Worm (Caenorhabditis elegans) whole organism, early embryonic: Measurements from ENCODE around the gene inso-1.

Source experiments
- B0310.2 ChIP-seq: sonication (generic microtip); optimal IDR thresholded peaks from 2 replicates; lab custom pipeline; 2016; ENCODE audit warnings: mild to moderate bottlenecking, missing genetic modification characterization, missing compliant biosample characterization
- F13C5.2 ChIP-seq: sonication (generic microtip); optimal IDR thresholded peaks from 2 replicates; lab custom pipeline; 2017; ENCODE audit warnings: mild to moderate bottlenecking, missing genetic modification characterization, inconsistent platforms, missing compliant biosample characterization
- aly-1 ChIP-seq: sonication (generic microtip); optimal IDR thresholded peaks from 2 replicates; lab custom pipeline; 2016; ENCODE audit warnings: missing genetic modification characterization, missing compliant biosample characterization
- ama-1 ChIP-seq: fragments of 150-350 bp; optimal IDR thresholded peaks from 2 replicates; lab custom pipeline; 2014
- ceh-13 ChIP-seq: fragments of 200-800 bp; sonication (Bioruptor generic); optimal IDR thresholded peaks from 2 replicates; lab custom pipeline; 2018; ENCODE audit warnings: mild to moderate bottlenecking, missing genetic modification characterization, missing compliant biosample characterization
- ceh-36 ChIP-seq: sonication (generic microtip); optimal IDR thresholded peaks from 2 replicates; lab custom pipeline; 2016; ENCODE audit warnings: missing genetic modification characterization, inconsistent platforms, missing compliant biosample characterization
- ets-7 ChIP-seq: sonication (generic microtip); optimal IDR thresholded peaks from 2 replicates; lab custom pipeline; 2016; ENCODE audit warnings: missing genotype, missing genetic modification characterization, missing compliant biosample characterization
- flt-1 ChIP-seq: fragments of 200-800 bp; sonication (Bioruptor generic); IDR thresholded peaks from 2 replicates; pipeline ENCODE4 v1.3.6; 2022; ENCODE audit warnings: missing genetic modification characterization, missing compliant biosample characterization
- hmbx-1 ChIP-seq: sonication (generic microtip); optimal IDR thresholded peaks from 2 replicates; lab custom pipeline; 2016; ENCODE audit warnings: mild to moderate bottlenecking, missing genetic modification characterization, missing compliant biosample characterization
- hmg-4 ChIP-seq: fragments of 200-800 bp; sonication (Bioruptor generic); optimal IDR thresholded peaks from 2 replicates; lab custom pipeline; 2018; ENCODE audit warnings: mild to moderate bottlenecking, missing genetic modification characterization, missing compliant biosample characterization
- hnd-1 ChIP-seq: sonication (generic microtip); optimal IDR thresholded peaks from 2 replicates; lab custom pipeline; 2016; ENCODE audit warnings: missing genetic modification characterization, missing compliant biosample characterization
- pes-1 ChIP-seq: fragments of 200-800 bp; sonication (Bioruptor generic); IDR thresholded peaks from 2 replicates; pipeline ENCODE4 v1.3.6; 2022; ENCODE audit warnings: missing genetic modification reagents, missing genetic modification characterization, missing compliant biosample characterization
- scrt-1 ChIP-seq: fragments of 200-800 bp; sonication (Bioruptor generic); IDR thresholded peaks from 2 replicates; pipeline ENCODE4 v1.3.6; 2022; ENCODE audit warnings: missing genetic modification characterization, missing compliant biosample characterization
- sea-1 ChIP-seq: fragments of 200-800 bp; sonication (Bioruptor generic); conservative IDR thresholded peaks from 2 replicates; pipeline ENCODE4 v1.3.6; 2022; ENCODE audit warnings: missing genetic modification characterization, missing compliant biosample characterization
- tbx-11 ChIP-seq: fragments of 200-800 bp; sonication (Bioruptor generic); IDR thresholded peaks from 2 replicates; pipeline ENCODE4 v1.3.6; 2022; ENCODE audit warnings: missing genetic modification characterization, missing compliant biosample characterization
- tbx-37 ChIP-seq: fragments of 200-800 bp; sonication (Bioruptor generic); conservative IDR thresholded peaks from 2 replicates; pipeline ENCODE4 v1.3.6; 2022; ENCODE audit warnings: missing genetic modification reagents, missing genetic modification characterization, missing compliant biosample characterization
- tra-4 ChIP-seq: sonication (generic microtip); optimal IDR thresholded peaks from 2 replicates; lab custom pipeline; 2017; ENCODE audit warnings: missing genetic modification characterization, missing compliant biosample characterization

Gene inso-1

DNA sequence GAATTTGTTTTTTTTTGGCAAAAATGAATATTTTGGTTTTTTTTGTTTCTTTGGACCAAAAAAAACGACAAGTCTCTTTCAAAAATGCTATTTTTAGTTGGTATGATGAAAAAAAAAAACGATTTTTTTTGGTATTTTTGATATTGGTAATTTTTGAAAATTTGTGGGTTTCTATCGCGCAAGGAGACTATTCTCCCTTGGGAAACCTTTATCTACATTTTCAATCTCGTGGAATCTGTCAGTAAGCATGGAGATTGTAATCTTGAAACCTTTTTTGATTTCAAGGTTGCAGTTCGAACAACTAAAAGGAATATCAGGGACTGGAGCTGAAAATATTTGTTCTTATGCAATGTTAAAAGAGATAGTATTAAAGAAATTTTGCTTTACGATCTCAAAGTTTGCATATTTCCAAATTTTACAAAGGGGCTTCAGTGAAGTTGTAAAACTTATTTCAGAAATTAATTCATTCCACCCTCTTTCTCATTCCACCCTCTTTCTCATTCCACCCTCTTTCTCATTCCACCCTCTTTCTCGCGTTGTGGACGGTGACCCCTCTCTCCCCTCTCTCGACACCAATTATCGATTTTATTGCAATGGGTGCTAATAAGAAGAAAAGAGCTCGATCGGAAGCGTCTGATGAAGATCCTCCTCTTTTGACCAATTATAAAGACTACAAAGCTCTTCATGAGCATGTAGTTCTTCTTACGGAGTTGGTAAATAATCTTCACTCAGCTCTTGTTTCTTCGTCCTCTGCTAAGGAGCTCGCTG, 39.1 kb downstream of the inso-1 start:
- TF ChIP-seq hmg-4 (GFP tag; lab: Kevin White, UChicago), result no peak
- TF ChIP-seq tbx-11, result no peak
- TF ChIP-seq F13C5.2, result no peak
- no peak for TF ChIP-seq ceh-13 (GFP tag; lab: Kevin White, UChicago)
- TF ChIP-seq ama-1 (lab: Kevin White, UChicago), result no peak
- no peak for TF ChIP-seq hmbx-1 (tag; lab: Kevin White, UChicago)
- TF ChIP-seq hnd-1 (tag; lab: Kevin White, UChicago), result no peak
- TF ChIP-seq B0310.2, result no peak
- TF ChIP-seq ets-7 (tag; lab: Kevin White, UChicago), result no peak
- no peak for TF ChIP-seq ceh-36 (tag; lab: Kevin White, UChicago)

DNA sequence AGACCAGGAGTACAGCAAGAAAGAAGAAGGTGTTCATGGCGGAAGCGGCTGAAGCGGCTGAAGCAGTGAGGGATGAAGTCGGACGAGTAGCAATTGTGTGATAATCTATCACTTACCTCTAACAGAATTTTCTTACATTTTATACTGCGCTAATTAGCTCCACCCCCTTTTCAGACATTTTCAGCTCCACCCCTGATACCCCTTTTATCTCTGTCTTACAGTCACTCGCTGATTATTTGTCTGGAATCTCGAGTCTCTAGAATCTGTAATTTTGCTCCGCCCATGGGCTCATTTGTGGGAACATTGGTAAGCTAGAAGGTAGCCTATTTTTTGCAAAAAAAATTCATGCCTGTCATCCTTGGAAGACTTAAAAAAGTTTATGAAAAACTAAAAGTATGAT, 44.4 kb downstream of the inso-1 start, which contains the start of gene ins-39:
TSS of gene ins-39 (minus strand) at position 101 of the 400 bp plus-strand sequence.
- TF ChIP-seq ceh-36 (tag; lab: Kevin White, UChicago), result no peak

DNA sequence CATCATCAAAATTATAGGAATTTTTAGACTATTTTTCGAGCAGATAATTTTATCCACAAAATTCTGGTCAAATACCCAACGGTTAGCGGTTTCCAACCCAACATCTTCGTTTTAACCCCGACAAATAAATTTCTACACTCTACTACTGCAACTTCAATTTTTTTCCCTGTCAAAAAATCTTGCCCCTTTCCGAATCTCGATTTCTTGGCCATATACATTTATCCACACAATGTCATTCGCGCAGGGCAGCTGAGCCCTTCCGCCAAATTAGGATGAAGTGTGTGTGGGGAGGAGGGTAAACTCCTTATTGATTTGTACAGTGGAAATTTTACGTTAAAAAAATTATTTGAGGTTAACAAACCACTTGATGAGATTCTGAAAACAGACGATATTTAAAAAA, 44.9 kb downstream of the inso-1 start:
- TF ChIP-seq hnd-1 (tag; lab: Kevin White, UChicago) (no peak), B0310.2 (no peak), ceh-13 (GFP tag; lab: Kevin White, UChicago) (no peak), ets-7 (tag; lab: Kevin White, UChicago) (no peak), hmbx-1 (tag; lab: Kevin White, UChicago) (no peak), flt-1 (GFP tag; lab: Robert Waterston, UW) (no peak), pes-1 (GFP tag; lab: Robert Waterston, UW) (no peak), ceh-36 (tag; lab: Kevin White, UChicago) (no peak), tbx-11 (no peak), aly-1 (tag; lab: Kevin White, UChicago) (no peak), F13C5.2 (peak; percentile 78), ama-1 (lab: Kevin White, UChicago) (no peak), sea-1 (no peak), hmg-4 (GFP tag; lab: Kevin White, UChicago) (peak; percentile 59), tbx-37 (GFP tag; lab: Robert Waterston, UW) (peak; percentile 39; the same call in 1 of the 2 replicates), scrt-1 (GFP tag; lab: Robert Waterston, UW) (no peak), tra-4 (tag; lab: Kevin White, UChicago) (no peak)

DNA sequence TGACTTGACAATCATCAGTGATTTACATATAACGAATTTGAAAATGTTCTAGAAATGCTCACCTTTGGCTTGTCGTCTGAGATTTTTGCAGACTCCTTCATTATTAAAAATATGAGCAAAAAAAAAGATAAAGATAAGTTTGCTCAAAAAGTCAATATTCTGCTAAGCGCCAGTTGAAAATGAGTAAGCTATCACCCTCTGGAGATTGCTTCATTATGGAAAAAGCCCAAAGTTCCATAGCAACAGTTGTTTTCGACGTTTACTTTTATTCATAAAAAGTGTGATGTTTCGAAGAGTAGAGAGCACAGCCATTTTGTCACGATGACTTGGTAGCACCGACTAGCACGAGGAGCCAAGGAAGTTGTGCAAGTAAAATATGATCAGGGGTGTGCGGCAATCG, 58.3 kb downstream of the inso-1 start, which contains the start of gene F56C3.3:
TSS of gene F56C3.3 (minus strand) at position 101 of the 400 bp plus-strand sequence.
- no peak for TF ChIP-seq F13C5.2
- no peak for TF ChIP-seq tra-4 (tag; lab: Kevin White, UChicago)
- no peak for TF ChIP-seq flt-1 (GFP tag; lab: Robert Waterston, UW)
- TF ChIP-seq tbx-11, result no peak
- no peak for TF ChIP-seq scrt-1 (GFP tag; lab: Robert Waterston, UW)
- TF ChIP-seq hnd-1 (tag; lab: Kevin White, UChicago), result no peak
- no peak for TF ChIP-seq hmg-4 (GFP tag; lab: Kevin White, UChicago)
- TF ChIP-seq pes-1 (GFP tag; lab: Robert Waterston, UW), result no peak
- no peak for TF ChIP-seq B0310.2
- TF ChIP-seq ets-7 (tag; lab: Kevin White, UChicago), result no peak
- TF ChIP-seq hmbx-1 (tag; lab: Kevin White, UChicago), result no peak
- TF ChIP-seq sea-1, result no peak
- TF ChIP-seq ama-1 (lab: Kevin White, UChicago), result no peak
- no peak for TF ChIP-seq ceh-13 (GFP tag; lab: Kevin White, UChicago)
- TF ChIP-seq aly-1 (tag; lab: Kevin White, UChicago), result no peak
- TF ChIP-seq tbx-37 (GFP tag; lab: Robert Waterston, UW), result no peak
- no peak for TF ChIP-seq ceh-36 (tag; lab: Kevin White, UChicago)
